Fruit fly (Drosophila melanogaster) whole organism, wandering third instar larva: Measurements from ENCODE around the gene CG32069.

Experiments used
- Abd-B ChIP-seq: fragments of >200 bp; optimal IDR thresholded peaks from 2 replicates; lab custom pipeline; 2017; ENCODE audit warnings: missing biosample characterization, missing genetic modification characterization
- CG32264 ChIP-seq: fragments of 200-800 bp; sonication (Bioruptor generic); optimal IDR thresholded peaks from 2 replicates; lab custom pipeline; 2016; ENCODE audit warnings: missing biosample characterization, missing genetic modification characterization
- CrebA ChIP-seq: fragments of 200-800 bp; sonication (Bioruptor generic); optimal IDR thresholded peaks from 2 replicates; lab custom pipeline; 2016; ENCODE audit warnings: missing biosample characterization, mild to moderate bottlenecking, missing genetic modification characterization, borderline replicate concordance
- Dif ChIP-seq: fragments of 200-275, 200-300 bp; sonication (Bioruptor generic); optimal IDR thresholded peaks from 2 replicates; lab custom pipeline; 2018; ENCODE audit warnings: missing biosample characterization, missing genetic modification characterization; ENCODE audit not compliant: partially characterized antibody
- GATAd ChIP-seq: sonication (Bioruptor generic); optimal IDR thresholded peaks from 2 replicates; lab custom pipeline; 2016; ENCODE audit warnings: missing biosample characterization, missing genetic modification characterization
- HLH106 ChIP-seq: fragments of 200-800 bp; optimal IDR thresholded peaks from 3 replicates; lab custom pipeline; 2019; ENCODE audit warnings: missing biosample characterization, mild to moderate bottlenecking, missing genetic modification characterization, moderate library complexity
- Hnf4 ChIP-seq: fragments of 200-800 bp; sonication (Bioruptor generic); optimal IDR thresholded peaks from 2 replicates; lab custom pipeline; 2016; ENCODE audit warnings: missing biosample characterization, mild to moderate bottlenecking, missing genetic modification characterization
- Hr78 ChIP-seq: fragments of >200 bp; optimal IDR thresholded peaks from 2 replicates; lab custom pipeline; 2017; ENCODE audit warnings: missing biosample characterization, missing genetic modification characterization
- Hr83 ChIP-seq: fragments of 200-300 bp; sonication (Bioruptor generic); optimal IDR thresholded peaks from 2 replicates; lab custom pipeline; 2016; ENCODE audit warnings: missing biosample characterization, mild to moderate bottlenecking, missing genetic modification characterization, moderate library complexity; ENCODE audit not compliant: poor library complexity, severe bottlenecking
- Mio ChIP-seq: sonication (Bioruptor generic); optimal IDR thresholded peaks from 2 replicates; lab custom pipeline; 2016; ENCODE audit warnings: missing biosample characterization, missing genetic modification characterization
- Myc ChIP-seq: fragments of >200 bp; optimal IDR thresholded peaks from 2 replicates; lab custom pipeline; 2017
- N ChIP-seq: fragments of >200 bp; optimal IDR thresholded peaks from 2 replicates; lab custom pipeline; 2018; ENCODE audit warnings: missing biosample characterization, missing external identifiers, missing genetic modification characterization
- OdsH ChIP-seq: fragments of 200-800 bp; sonication (Bioruptor generic); optimal IDR thresholded peaks from 2 replicates; lab custom pipeline; 2016; ENCODE audit warnings: missing biosample characterization, mild to moderate bottlenecking, missing genetic modification characterization
- Rel ChIP-seq, 2 experiments: fragments of 200-800 bp; sonication (Bioruptor generic) in 1 of 2; optimal IDR thresholded peaks; 2 replicates in 1 of 2; 3 replicates in 1 of 2; lab custom pipeline; 2016 to 2019; ENCODE audit warnings: mild to moderate bottlenecking in 2 of 2, missing biosample characterization in 2 of 2, missing genetic modification characterization in 2 of 2, moderate library complexity in 1 of 2
- Sp1 ChIP-seq: fragments of 200-800 bp; sonication (Bioruptor generic); optimal IDR thresholded peaks from 3 replicates; lab custom pipeline; 2019; ENCODE audit warnings: missing biosample characterization, mild to moderate bottlenecking, missing genetic modification characterization, moderate library complexity
- Vsx2 ChIP-seq: fragments of 200-300, 225-300 bp; sonication (Bioruptor generic); optimal IDR thresholded peaks from 2 replicates; lab custom pipeline; 2018; ENCODE audit warnings: missing biosample characterization, missing genetic modification characterization; ENCODE audit not compliant: partially characterized antibody
- br ChIP-seq: fragments of 200-800 bp; sonication (Bioruptor generic); optimal IDR thresholded peaks from 2 replicates; lab custom pipeline; 2016; ENCODE audit warnings: missing biosample characterization, missing genetic modification characterization
- brk ChIP-seq: fragments of 200-800 bp; sonication (Bioruptor generic); optimal IDR thresholded peaks from 2 replicates; lab custom pipeline; 2016; ENCODE audit warnings: missing biosample characterization, mild to moderate bottlenecking, missing genetic modification characterization
- dl ChIP-seq, 2 experiments: fragments of 175-275, 200-275 bp in 1 of 2; fragments of 200-275 bp in 1 of 2; sonication (Bioruptor generic); optimal IDR thresholded peaks; lab custom pipeline; 2018; ENCODE audit warnings: mild to moderate bottlenecking in 2 of 2, missing biosample characterization in 2 of 2, missing genetic modification characterization in 2 of 2, moderate library complexity in 2 of 2; ENCODE audit not compliant: partially characterized antibody in 2 of 2, insufficient read depth in 1 of 2
- dmrt93B ChIP-seq: fragments of 200-800 bp; sonication (Bioruptor generic); optimal IDR thresholded peaks from 2 replicates; lab custom pipeline; 2018; ENCODE audit warnings: missing biosample characterization, mild to moderate bottlenecking, missing genetic modification characterization
- ey ChIP-seq: fragments of 200-800 bp; sonication (Bioruptor generic); optimal IDR thresholded peaks from 2 replicates; lab custom pipeline; 2016; ENCODE audit warnings: missing biosample characterization, missing genetic modification characterization
- foxo ChIP-seq, 2 experiments: fragments of 200-800 bp; sonication (Bioruptor generic); optimal IDR thresholded peaks; 2 replicates in 1 of 2; 3 replicates in 1 of 2; lab custom pipeline; 2016 to 2017; ENCODE audit warnings: missing biosample characterization in 2 of 2, missing genetic modification characterization in 2 of 2
- fru ChIP-seq: fragments of 200-800 bp; sonication (Bioruptor generic); optimal IDR thresholded peaks from 3 replicates; lab custom pipeline; 2016; ENCODE audit warnings: missing biosample characterization, mild to moderate bottlenecking, missing genetic modification characterization
- jim ChIP-seq: fragments of 175-275, 200-325 bp; sonication (Bioruptor generic); optimal IDR thresholded peaks from 2 replicates; lab custom pipeline; 2016; ENCODE audit warnings: missing biosample characterization, mild to moderate bottlenecking, missing genetic modification characterization
- lola ChIP-seq: fragments of >200 bp; optimal IDR thresholded peaks from 2 replicates; lab custom pipeline; 2017; ENCODE audit warnings: missing biosample characterization, missing genetic modification characterization
- pan ChIP-seq: fragments of >200 bp; optimal IDR thresholded peaks from 2 replicates; lab custom pipeline; 2017
- psq ChIP-seq: fragments of 200-800 bp; sonication (Bioruptor generic); optimal IDR thresholded peaks from 3 replicates; lab custom pipeline; 2017; ENCODE audit warnings: missing biosample characterization, mild to moderate bottlenecking, missing genetic modification characterization, moderate library complexity
- rgr ChIP-seq: fragments of 200-800 bp; sonication (Bioruptor generic); optimal IDR thresholded peaks from 3 replicates; lab custom pipeline; 2016; ENCODE audit warnings: missing biosample characterization, mild to moderate bottlenecking, missing genetic modification characterization
- sage ChIP-seq: fragments of 200-800 bp; sonication (Bioruptor generic); optimal IDR thresholded peaks from 2 replicates; lab custom pipeline; 2016; ENCODE audit warnings: missing biosample characterization, mild to moderate bottlenecking, missing genetic modification characterization
- sv ChIP-seq: fragments of 200-800 bp; sonication (Bioruptor generic); optimal IDR thresholded peaks from 3 replicates; lab custom pipeline; 2016; ENCODE audit warnings: missing biosample characterization, missing genetic modification characterization
- tai ChIP-seq: sonication (Bioruptor generic); optimal IDR thresholded peaks from 2 replicates; lab custom pipeline; 2016; ENCODE audit warnings: missing biosample characterization, missing genetic modification characterization
- usp ChIP-seq: fragments of >200 bp; optimal IDR thresholded peaks from 2 replicates; lab custom pipeline; 2017; ENCODE audit warnings: missing biosample characterization, missing genetic modification characterization
- woc ChIP-seq: sonication (Bioruptor generic); optimal IDR thresholded peaks from 2 replicates; lab custom pipeline; 2016; ENCODE audit warnings: missing biosample characterization, mild to moderate bottlenecking, missing genetic modification characterization

CG32069 gene

DNA sequence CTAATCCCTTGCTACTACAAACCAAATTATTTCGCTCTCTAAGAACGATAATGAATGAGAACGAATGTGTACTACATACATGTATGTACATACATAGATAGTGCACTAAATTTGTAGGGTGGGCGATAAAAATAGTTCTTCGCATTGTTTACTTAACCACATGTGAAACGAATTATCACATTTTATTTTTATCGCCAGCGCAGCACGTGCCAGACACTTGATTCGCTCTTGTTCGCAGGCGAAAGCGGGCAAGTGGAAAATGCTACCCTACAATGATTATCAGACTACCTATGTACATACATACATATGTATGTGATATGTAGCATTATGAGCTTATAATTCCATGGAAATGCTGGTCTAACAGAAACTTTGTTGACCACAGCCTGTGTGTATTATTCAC lies 23.4 kb upstream of the CG32069 start:
- no peak for TF ChIP-seq pan (lab: Kevin White, UChicago)
- no peak for TF ChIP-seq woc (GFP tag; lab: Kevin White, UChicago)
- no peak for TF ChIP-seq GATAd (GFP tag; lab: Kevin White, UChicago)
- TF ChIP-seq usp (GFP tag; lab: Kevin White, UChicago): no peak
- no peak for TF ChIP-seq jim (GFP tag; lab: Kevin White, UChicago)
- TF ChIP-seq N (GFP tag; lab: Kevin White, UChicago): no peak
- no peak for TF ChIP-seq Hnf4 (GFP tag; lab: Kevin White, UChicago)
- no peak for TF ChIP-seq br (GFP tag; lab: Kevin White, UChicago)
- no peak for TF ChIP-seq sv (GFP tag; lab: Kevin White, UChicago)
- no peak for TF ChIP-seq Dif (GFP tag; lab: Kevin White, UChicago)
- no peak for TF ChIP-seq dmrt93B (GFP tag; lab: Kevin White, UChicago)
- TF ChIP-seq dl (GFP tag; optimal IDR thresholded peaks at IDR 0.05; lab: Kevin White, UChicago; ENCODE audit: insufficient read depth in 1 of 2, partially characterized antibody in 2 of 2): no peak
- no peak for TF ChIP-seq CrebA (GFP tag; lab: Kevin White, UChicago)
- no peak for TF ChIP-seq foxo (GFP tag; optimal IDR thresholded peaks at IDR 0.05; lab: Kevin White, UChicago)
- no peak for TF ChIP-seq Myc (lab: Kevin White, UChicago)
- TF ChIP-seq Sp1 (GFP tag; lab: Kevin White, UChicago): no peak
- TF ChIP-seq fru (GFP tag; lab: Kevin White, UChicago): no peak
- TF ChIP-seq Rel (GFP tag; optimal IDR thresholded peaks at IDR 0.05; lab: Kevin White, UChicago): no peak
- TF ChIP-seq Rel (tag; optimal IDR thresholded peaks at IDR 0.05; lab: Kevin White, UChicago): no peak
- TF ChIP-seq Mio: no peak

DNA sequence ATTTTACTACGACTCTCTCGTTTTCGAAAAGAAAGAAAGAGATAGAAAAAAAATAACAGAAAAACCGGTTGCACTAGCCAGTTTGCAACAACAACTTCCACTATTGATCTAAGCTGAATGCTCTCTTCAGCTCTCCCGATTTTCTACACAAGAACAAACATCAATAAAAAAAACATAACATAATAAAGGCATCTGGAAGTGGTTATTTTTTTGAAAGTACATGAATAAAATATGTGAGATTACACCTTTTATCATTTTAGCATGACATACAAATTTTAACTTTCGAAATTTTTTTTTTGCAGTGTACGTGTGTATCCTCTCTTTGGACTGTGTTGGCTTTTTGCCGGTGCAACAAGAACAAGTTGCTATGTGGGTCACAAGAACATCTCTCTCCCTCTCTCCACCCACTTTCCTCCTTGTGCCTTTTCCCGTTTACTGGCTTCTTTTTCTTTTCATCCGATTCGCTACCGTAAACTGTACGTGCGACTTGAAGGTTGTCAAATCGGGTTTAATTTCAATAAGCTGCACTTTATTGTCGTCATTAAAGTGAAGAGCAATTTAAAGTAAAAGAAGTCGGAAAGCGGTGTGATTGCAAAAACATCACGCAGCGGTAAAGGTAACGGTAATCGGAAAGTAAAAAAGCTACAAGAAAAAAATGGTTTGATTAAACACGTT lies 22.3 kb upstream of the CG32069 start:
- TF ChIP-seq Hr83 (GFP tag; lab: Kevin White, UChicago) (no peak), br (GFP tag; lab: Kevin White, UChicago) (peak; percentile 74), sage (GFP tag; lab: Kevin White, UChicago) (peak; percentile 51), Dif (GFP tag; lab: Kevin White, UChicago) (no peak), Myc (lab: Kevin White, UChicago) (no peak), CG32264 (GFP tag; lab: Kevin White, UChicago) (peak; percentile 56), jim (GFP tag; lab: Kevin White, UChicago) (no peak), usp (GFP tag; lab: Kevin White, UChicago) (no peak), HLH106 (tag; lab: Kevin White, UChicago) (no peak), sv (GFP tag; lab: Kevin White, UChicago) (peak; percentile 95), Vsx2 (GFP tag; lab: Kevin White, UChicago) (no peak), woc (GFP tag; lab: Kevin White, UChicago) (peak; percentile 49), psq (GFP tag; lab: Kevin White, UChicago) (peak; percentile 70), Mio (no peak), dmrt93B (GFP tag; lab: Kevin White, UChicago) (no peak), rgr (GFP tag; lab: Kevin White, UChicago) (peak; percentile 88), lola (no peak), brk (GFP tag; lab: Kevin White, UChicago) (no peak), OdsH (GFP tag; lab: Kevin White, UChicago) (peak; percentile 87), ey (GFP tag; lab: Kevin White, UChicago) (peak; percentile 89)

DNA sequence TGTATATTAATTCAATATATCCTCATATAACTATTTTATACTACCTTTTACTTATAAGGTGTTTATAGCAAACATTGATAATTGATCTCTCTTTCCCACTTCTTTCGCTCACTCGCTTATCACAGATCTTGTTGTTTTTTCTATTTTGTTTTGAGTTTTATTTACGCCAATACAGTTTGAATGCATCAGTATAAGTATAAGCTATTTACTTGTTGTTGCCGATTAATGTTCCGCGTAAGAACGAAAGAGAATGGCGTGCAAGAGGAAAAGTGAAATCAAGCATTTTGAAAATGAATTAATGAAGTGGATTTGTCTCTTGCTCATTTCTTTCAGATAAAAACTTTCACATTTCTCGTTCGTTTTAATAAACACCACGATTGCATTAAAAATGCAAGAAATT lies 21.2 kb upstream of the CG32069 start:
- TF ChIP-seq Hr78 (GFP tag; lab: Kevin White, UChicago) (no peak), tai (GFP tag; lab: Kevin White, UChicago) (no peak), foxo (GFP tag; optimal IDR thresholded peaks at IDR 0.05; lab: Kevin White, UChicago) (no peak), ey (GFP tag; lab: Kevin White, UChicago) (no peak), Abd-B (GFP tag; lab: Kevin White, UChicago) (no peak), Sp1 (GFP tag; lab: Kevin White, UChicago) (no peak), usp (GFP tag; lab: Kevin White, UChicago) (no peak), rgr (GFP tag; lab: Kevin White, UChicago) (peak; percentile 87), dmrt93B (GFP tag; lab: Kevin White, UChicago) (no peak), pan (lab: Kevin White, UChicago) (no peak), CrebA (GFP tag; lab: Kevin White, UChicago) (no peak), dl (GFP tag; optimal IDR thresholded peaks at IDR 0.05; lab: Kevin White, UChicago; ENCODE audit: insufficient read depth in 1 of 2, partially characterized antibody in 2 of 2) (no peak), fru (GFP tag; lab: Kevin White, UChicago) (no peak), brk (GFP tag; lab: Kevin White, UChicago) (no peak), GATAd (GFP tag; lab: Kevin White, UChicago) (no peak), psq (GFP tag; lab: Kevin White, UChicago) (peak; percentile 60), Rel (GFP tag; optimal IDR thresholded peaks at IDR 0.05; lab: Kevin White, UChicago) (no peak), Rel (tag; optimal IDR thresholded peaks at IDR 0.05; lab: Kevin White, UChicago) (no peak)
